Fruit fly (Drosophila melanogaster): Measurements from ENCODE around the gene twy.

twy gene

dm6 chr3L:11764930-11765329 lies 28.2 kb downstream of the twy start:
- TF ChIP-seq CTCF (optimal IDR thresholded peaks at IDR 0.05) (no peak), CG8478 (optimal IDR thresholded peaks at IDR 0.05) (no peak)

dm6 chr3L:11751005-11751404 lies 42.1 kb downstream of the twy start, which contains the start of gene Gr68a:
TSS of gene Gr68a (plus strand) at chr3L:11751305.
- TF ChIP-seq CG8478 (optimal IDR thresholded peaks at IDR 0.05) (no peak), CTCF (optimal IDR thresholded peaks at IDR 0.05) (no peak)

All from S2 (cell line).